Worm (Caenorhabditis elegans): ENCODE measurements around the gene EEED8.13.

EEED8.13 gene

DNA sequence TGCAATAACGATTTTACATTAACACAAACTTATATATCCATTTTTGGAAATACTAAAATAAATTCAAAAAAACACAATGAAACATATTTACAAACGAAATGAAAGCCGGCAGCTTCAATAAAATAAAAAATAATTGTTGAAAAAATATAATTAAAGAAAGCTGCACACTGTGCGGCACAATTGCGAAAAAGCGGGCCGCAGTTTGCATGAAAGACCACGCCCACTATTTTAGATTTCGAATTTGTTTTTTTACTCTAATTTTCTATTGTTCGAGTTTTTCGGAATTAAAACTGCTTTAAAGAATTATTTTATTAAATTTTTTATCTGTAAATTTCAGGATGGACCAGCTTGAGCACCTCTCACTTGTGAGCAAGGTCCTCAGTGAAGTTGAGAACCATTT, 13.2 kb downstream of the EEED8.13 start, which contains the start of gene mog-5:
Gene mog-5, plus strand, starts transcription at position 338 of the 400 bp plus-strand sequence.
- TF ChIP-seq egl-27 (tag; optimal IDR thresholded peaks at IDR 0.05) = no peak
- no peak for TF ChIP-seq nhr-6 (tag; optimal IDR thresholded peaks at IDR 0.05)
- TF ChIP-seq lin-13 (GFP tag; optimal IDR thresholded peaks at IDR 0.05) = no peak
- peak; percentile 12 for TF ChIP-seq sem-4 (tag; optimal IDR thresholded peaks at IDR 0.05)
- no peak for TF ChIP-seq mbf-1 (tag; optimal IDR thresholded peaks at IDR 0.05)
- no peak for TF ChIP-seq ztf-4 (tag; optimal IDR thresholded peaks at IDR 0.05)
- no peak for TF ChIP-seq nhr-25 (tag; optimal IDR thresholded peaks at IDR 0.05)
- no peak for TF ChIP-seq ztf-11 (tag; optimal IDR thresholded peaks at IDR 0.05)
- no peak for TF ChIP-seq blmp-1 (tag; optimal IDR thresholded peaks at IDR 0.05; ENCODE audit: insufficient read depth)
- TF ChIP-seq mab-5 (tag; optimal IDR thresholded peaks at IDR 0.05) = no peak
- no peak for TF ChIP-seq dmd-4 (tag; optimal IDR thresholded peaks at IDR 0.05)
- no peak for TF ChIP-seq lin-39 (tag; optimal IDR thresholded peaks at IDR 0.05)
- peak; percentile 57 for TF ChIP-seq gmeb-1 (tag; optimal IDR thresholded peaks at IDR 0.05)
- TF ChIP-seq zag-1 (tag; optimal IDR thresholded peaks at IDR 0.05) = no peak
- no peak for TF ChIP-seq lsy-2 (tag; optimal IDR thresholded peaks at IDR 0.05)
- peak; percentile 45 for TF ChIP-seq unc-55 (GFP tag; optimal IDR thresholded peaks at IDR 0.05)
- TF ChIP-seq sma-9 (GFP tag; optimal IDR thresholded peaks at IDR 0.05) = no peak
- TF ChIP-seq sma-9 (tag; optimal IDR thresholded peaks at IDR 0.05) = no peak
- TF ChIP-seq nhr-21 (tag; optimal IDR thresholded peaks at IDR 0.05) = no peak
- no peak for TF ChIP-seq ztf-1 (GFP tag; conservative IDR thresholded peaks at IDR 0.05)
- peak; percentile 8 for TF ChIP-seq C34F6.9 (tag; optimal IDR thresholded peaks at IDR 0.05)
- no peak for TF ChIP-seq nhr-23 (tag; optimal IDR thresholded peaks at IDR 0.05)
- no peak for TF ChIP-seq nhr-237 (tag; optimal IDR thresholded peaks at IDR 0.05)
- no peak for TF ChIP-seq unc-39 (tag; optimal IDR thresholded peaks at IDR 0.05)
- TF ChIP-seq ceh-82 (tag; optimal IDR thresholded peaks at IDR 0.05) = no peak

DNA sequence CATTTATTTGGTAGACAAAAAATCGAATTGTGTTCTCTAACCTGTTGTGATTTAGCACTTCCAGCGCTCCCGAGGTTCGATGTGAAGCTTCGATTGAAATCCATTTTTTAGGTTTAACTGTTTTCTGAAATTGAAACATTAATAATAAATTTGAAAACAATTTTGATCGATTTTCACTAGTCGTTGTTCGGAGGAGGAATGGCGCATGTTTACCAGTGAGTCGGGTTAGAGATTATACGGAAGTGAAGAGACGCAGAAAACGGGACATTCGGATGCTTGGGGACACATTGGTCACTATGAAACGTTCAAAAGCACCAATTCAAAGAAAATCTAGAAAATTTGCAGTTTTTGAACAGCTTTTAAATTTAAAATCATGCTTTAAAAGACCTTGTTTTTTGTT, 13.6 kb downstream of the EEED8.13 start, which contains the start of gene fbxl-3:
Gene fbxl-3, minus strand, starts transcription at position 124 of the 400 bp plus-strand sequence.
- no peak for TF ChIP-seq nhr-21 (tag; optimal IDR thresholded peaks at IDR 0.05)

DNA sequence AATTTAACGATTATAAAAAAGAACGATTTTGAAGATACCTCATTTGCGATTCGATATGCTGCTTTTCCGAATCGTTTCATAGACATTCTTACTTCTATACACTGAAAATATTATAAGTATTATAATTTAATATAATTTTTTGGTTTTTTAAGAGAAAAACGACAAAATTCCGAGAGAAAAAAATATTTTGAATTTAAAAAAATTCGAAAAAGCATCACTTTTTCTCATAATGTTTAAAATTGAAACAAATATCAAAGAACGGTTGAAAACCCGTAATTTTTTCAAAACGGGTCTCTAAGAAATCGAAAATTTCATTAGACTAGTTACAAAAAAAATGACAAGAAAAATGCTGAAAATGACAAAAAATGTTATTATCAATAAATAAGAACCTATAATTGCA, 16.8 kb downstream of the EEED8.13 start, which contains the start of gene pink-1:
Gene pink-1, minus strand, starts transcription at position 101 of the 400 bp plus-strand sequence.
- TF ChIP-seq nhr-21 (tag; optimal IDR thresholded peaks at IDR 0.05) (no peak), lsy-2 (tag; optimal IDR thresholded peaks at IDR 0.05) (no peak), ama-1 (optimal IDR thresholded peaks at IDR 0.05) (no peak), nhr-237 (tag; optimal IDR thresholded peaks at IDR 0.05) (no peak), nhr-129 (tag; optimal IDR thresholded peaks at IDR 0.05) (no peak), elt-1 (tag; optimal IDR thresholded peaks at IDR 0.05) (no peak), alr-1 (tag; optimal IDR thresholded peaks at IDR 0.05) (no peak), unc-55 (GFP tag; optimal IDR thresholded peaks at IDR 0.05) (no peak), nhr-11 (tag; optimal IDR thresholded peaks at IDR 0.05) (no peak), nhr-77 (tag; optimal IDR thresholded peaks at IDR 0.05) (no peak), ceh-16 (tag; optimal IDR thresholded peaks at IDR 0.05) (no peak), peb-1 (tag; optimal IDR thresholded peaks at IDR 0.05) (no peak), nhr-12 (tag; optimal IDR thresholded peaks at IDR 0.05) (no peak), R02D3.7 (tag; optimal IDR thresholded peaks at IDR 0.05) (no peak), nhr-23 (tag; optimal IDR thresholded peaks at IDR 0.05) (no peak), zag-1 (tag; optimal IDR thresholded peaks at IDR 0.05) (no peak), lin-13 (GFP tag; optimal IDR thresholded peaks at IDR 0.05) (no peak)

DNA sequence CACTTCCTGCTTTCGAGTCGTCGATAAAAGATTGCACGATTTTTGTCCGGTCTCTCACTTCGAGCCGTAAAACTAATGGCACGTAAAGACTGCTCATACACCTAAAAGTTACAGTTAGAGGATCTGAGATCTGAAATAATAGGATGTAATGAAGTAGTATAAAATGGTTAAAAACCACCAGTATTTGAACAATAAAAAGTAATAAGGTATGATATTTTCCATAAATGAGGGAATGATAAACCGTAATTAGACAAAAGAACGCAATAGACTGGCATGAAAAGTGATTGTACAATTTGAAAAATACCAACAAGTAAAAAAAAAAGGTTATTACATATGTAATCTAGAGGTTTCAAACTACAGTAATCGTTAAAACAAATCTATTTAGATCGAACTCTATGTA, 19.3 kb downstream of the EEED8.13 start, which contains the start of gene brap-2:
Gene brap-2, minus strand, starts transcription at position 101 of the 400 bp plus-strand sequence.
- TF ChIP-seq snpc-4 (tag; optimal IDR thresholded peaks at IDR 0.05) = no peak

DNA sequence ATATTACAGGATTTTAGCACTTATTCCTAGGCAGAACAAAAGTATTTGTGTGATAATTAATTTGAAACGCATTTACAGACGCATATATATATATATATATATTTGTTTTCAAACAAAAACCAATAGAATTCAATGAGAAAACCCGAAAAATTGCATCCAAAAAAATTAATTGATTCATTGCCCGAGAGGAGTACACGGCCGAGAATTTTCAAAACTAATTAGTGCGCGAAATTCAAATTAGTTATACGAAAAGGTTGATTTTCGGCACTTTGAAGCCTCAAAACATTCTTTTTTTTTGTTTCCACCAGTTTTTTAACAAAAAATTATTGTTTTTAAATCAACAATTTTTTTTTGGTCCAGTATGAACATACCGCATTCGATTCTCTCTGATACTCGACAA, 20.9 kb downstream of the EEED8.13 start:
- TF ChIP-seq zag-1 (tag; optimal IDR thresholded peaks at IDR 0.05) (no peak), ZK546.5 (tag; optimal IDR thresholded peaks at IDR 0.05) (no peak), nhr-11 (tag; optimal IDR thresholded peaks at IDR 0.05) (no peak), mab-5 (tag; optimal IDR thresholded peaks at IDR 0.05) (no peak), nhr-21 (tag; optimal IDR thresholded peaks at IDR 0.05) (no peak), elt-3 (tag; optimal IDR thresholded peaks at IDR 0.05) (no peak), dmd-4 (tag; optimal IDR thresholded peaks at IDR 0.05) (no peak), peb-1 (tag; optimal IDR thresholded peaks at IDR 0.05) (no peak), elt-1 (tag; optimal IDR thresholded peaks at IDR 0.05) (no peak), sma-9 (GFP tag; optimal IDR thresholded peaks at IDR 0.05) (no peak), sma-9 (tag; optimal IDR thresholded peaks at IDR 0.05) (no peak), sem-4 (tag; optimal IDR thresholded peaks at IDR 0.05) (no peak), alr-1 (tag; optimal IDR thresholded peaks at IDR 0.05) (no peak), fos-1 (tag; optimal IDR thresholded peaks at IDR 0.05) (no peak), blmp-1 (tag; optimal IDR thresholded peaks at IDR 0.05; ENCODE audit: insufficient read depth) (no peak), nhr-77 (tag; optimal IDR thresholded peaks at IDR 0.05) (no peak), nhr-23 (tag; optimal IDR thresholded peaks at IDR 0.05) (no peak), C34F6.9 (tag; optimal IDR thresholded peaks at IDR 0.05) (no peak)

All from whole organism, L2 larva.